Worm (Caenorhabditis elegans) whole organism, L3 larva: ENCODE measurements around the gene alh-12.

ENCODE experiments used
- R02D3.7 ChIP-seq: fragments of 150-350 bp; optimal IDR thresholded peaks from 2 replicates; lab custom pipeline; 2014; ENCODE audit warnings: missing biosample characterization, missing genetic modification characterization
- ZK546.5 ChIP-seq: sonication (generic microtip); optimal IDR thresholded peaks from 2 replicates; lab custom pipeline; 2017; ENCODE audit warnings: missing biosample characterization, missing genetic modification characterization
- aly-2 ChIP-seq: fragments of 150-350 bp; optimal IDR thresholded peaks from 2 replicates; lab custom pipeline; 2014; ENCODE audit warnings: missing biosample characterization, missing genetic modification characterization
- ama-1 ChIP-seq: fragments of 150-350 bp; optimal IDR thresholded peaks from 2 replicates; lab custom pipeline; 2018
- ceh-16 ChIP-seq: sonication (generic microtip); optimal IDR thresholded peaks from 2 replicates; lab custom pipeline; 2017; ENCODE audit warnings: missing biosample characterization, missing genetic modification characterization
- ceh-28 ChIP-seq: fragments of 150-350 bp; optimal IDR thresholded peaks from 2 replicates; lab custom pipeline; 2014; ENCODE audit warnings: missing biosample characterization, missing genetic modification reagents, missing genetic modification characterization
- ceh-82 ChIP-seq: fragments of 150-350 bp; optimal IDR thresholded peaks from 2 replicates; lab custom pipeline; 2014; ENCODE audit warnings: missing biosample characterization, missing genetic modification characterization
- daf-12 ChIP-seq: fragments of 150-350 bp; optimal IDR thresholded peaks from 2 replicates; lab custom pipeline; 2014; ENCODE audit warnings: missing biosample characterization, missing genetic modification reagents, missing genetic modification characterization
- egl-27 ChIP-seq: sonication (generic microtip); optimal IDR thresholded peaks from 4 replicates; lab custom pipeline; 2017; ENCODE audit warnings: missing biosample characterization, missing genetic modification reagents, missing genetic modification characterization
- egl-5 ChIP-seq: fragments of 150-350 bp; optimal IDR thresholded peaks from 2 replicates; lab custom pipeline; 2017; ENCODE audit warnings: missing biosample characterization, missing genetic modification reagents, missing genetic modification characterization, inconsistent platforms
- elt-1 ChIP-seq: fragments of 150-350 bp; optimal IDR thresholded peaks from 2 replicates; lab custom pipeline; 2014; ENCODE audit warnings: missing biosample characterization, missing genetic modification characterization
- elt-2 ChIP-seq: sonication (generic microtip); optimal IDR thresholded peaks from 2 replicates; lab custom pipeline; 2016; ENCODE audit warnings: missing genetic modification reagents, mild to moderate bottlenecking, missing genetic modification characterization, missing compliant biosample characterization
- elt-3 ChIP-seq, 3 experiments: fragments of 150-350 bp in 1 of 3; sonication (generic microtip) in 2 of 3; optimal IDR thresholded peaks; 2 replicates in 2 of 3; 4 replicates in 1 of 3; lab custom pipeline; 2014 to 2017; ENCODE audit warnings: missing biosample characterization in 3 of 3, missing genetic modification characterization in 3 of 3
- eor-1 ChIP-seq, 2 experiments: fragments of 150-350 bp; optimal IDR thresholded peaks; 2 replicates each; lab custom pipeline; 2014 to 2018; ENCODE audit warnings: missing biosample characterization in 2 of 2, missing genetic modification characterization in 2 of 2
- fkh-2 ChIP-seq: fragments of 150-350 bp; optimal IDR thresholded peaks from 2 replicates; lab custom pipeline; 2014; ENCODE audit warnings: missing biosample characterization, missing genetic modification reagents, missing genetic modification characterization
- fos-1 ChIP-seq: fragments of 150-350 bp; optimal IDR thresholded peaks from 2 replicates; lab custom pipeline; 2014; ENCODE audit warnings: missing biosample characterization, missing genetic modification characterization
- hmg-11 ChIP-seq: sonication (generic microtip); optimal IDR thresholded peaks from 2 replicates; lab custom pipeline; 2016; ENCODE audit warnings: missing genetic modification characterization, missing compliant biosample characterization
- lin-15B ChIP-seq: fragments of 150-350 bp; optimal IDR thresholded peaks from 2 replicates; lab custom pipeline; 2014; ENCODE audit warnings: missing biosample characterization, missing genetic modification characterization
- lin-39 ChIP-seq: fragments of 150-350 bp; optimal IDR thresholded peaks from 2 replicates; lab custom pipeline; 2018; ENCODE audit warnings: missing biosample characterization, missing genetic modification reagents, missing genetic modification characterization
- mdl-1 ChIP-seq: fragments of 150-350 bp; optimal IDR thresholded peaks from 2 replicates; lab custom pipeline; 2014; ENCODE audit warnings: missing biosample characterization, missing genetic modification characterization
- mml-1 ChIP-seq: fragments of 150-350 bp; sonication (generic microtip); optimal IDR thresholded peaks from 3 replicates; lab custom pipeline; 2014; ENCODE audit warnings: missing biosample characterization, missing genetic modification characterization
- nfya-1 ChIP-seq: sonication (generic microtip); optimal IDR thresholded peaks from 2 replicates; lab custom pipeline; 2017; ENCODE audit warnings: missing genetic modification characterization, mild to moderate bottlenecking, missing compliant biosample characterization, antibody characterized with exemption, moderate library complexity; ENCODE audit not compliant: insufficient read depth
- nhr-12 ChIP-seq: fragments of 150-350 bp; optimal IDR thresholded peaks from 2 replicates; lab custom pipeline; 2014; ENCODE audit warnings: missing biosample characterization, missing genetic modification characterization
- nhr-23 ChIP-seq: fragments of 150-350 bp; optimal IDR thresholded peaks from 2 replicates; lab custom pipeline; 2014; ENCODE audit warnings: missing biosample characterization, missing genetic modification reagents, missing genetic modification characterization
- nhr-237 ChIP-seq: fragments of 150-350 bp; optimal IDR thresholded peaks from 2 replicates; lab custom pipeline; 2014; ENCODE audit warnings: missing biosample characterization, missing genetic modification characterization
- nhr-25 ChIP-seq: sonication (generic microtip); optimal IDR thresholded peaks from 2 replicates; lab custom pipeline; 2017; ENCODE audit warnings: missing biosample characterization, missing genetic modification characterization
- nhr-28 ChIP-seq: fragments of 150-350 bp; optimal IDR thresholded peaks from 2 replicates; lab custom pipeline; 2014; ENCODE audit warnings: missing biosample characterization, missing genetic modification characterization
- nhr-43 ChIP-seq: sonication (generic microtip); optimal IDR thresholded peaks from 2 replicates; lab custom pipeline; 2016; ENCODE audit warnings: mild to moderate bottlenecking, missing genetic modification characterization, missing compliant biosample characterization; ENCODE audit not compliant: poor library complexity, severe bottlenecking
- nhr-67 ChIP-seq: fragments of 150-350 bp; optimal IDR thresholded peaks from 2 replicates; lab custom pipeline; 2014; ENCODE audit warnings: missing biosample characterization, missing genetic modification characterization
- nhr-76 ChIP-seq: fragments of 150-350 bp; sonication (generic microtip); optimal IDR thresholded peaks from 5 replicates; lab custom pipeline; 2014; ENCODE audit warnings: missing biosample characterization, missing genetic modification characterization
- nhr-77 ChIP-seq: fragments of 150-350 bp; optimal IDR thresholded peaks from 2 replicates; lab custom pipeline; 2014; ENCODE audit warnings: missing biosample characterization, missing genetic modification characterization
- pqm-1 ChIP-seq: fragments of 150-350 bp; optimal IDR thresholded peaks from 2 replicates; lab custom pipeline; 2017; ENCODE audit warnings: missing biosample characterization, missing genetic modification characterization, inconsistent platforms
- sea-2 ChIP-seq: fragments of 150-350 bp; sonication (generic microtip); optimal IDR thresholded peaks from 4 replicates; lab custom pipeline; 2014; ENCODE audit warnings: missing biosample characterization, missing genetic modification reagents, missing genetic modification characterization
- skn-1 ChIP-seq: fragments of 150-350 bp; optimal IDR thresholded peaks from 2 replicates; lab custom pipeline; 2014; ENCODE audit warnings: missing biosample characterization, missing genetic modification characterization
- snpc-4 ChIP-seq: fragments of 150-350 bp; optimal IDR thresholded peaks from 2 replicates; lab custom pipeline; 2014; ENCODE audit warnings: missing biosample characterization, missing genetic modification characterization
- tbx-2 ChIP-seq: sonication (generic microtip); optimal IDR thresholded peaks from 2 replicates; lab custom pipeline; 2016; ENCODE audit warnings: mild to moderate bottlenecking, missing genetic modification characterization, missing compliant biosample characterization
- unc-39 ChIP-seq: sonication (generic microtip); optimal IDR thresholded peaks from 4 replicates; lab custom pipeline; 2017; ENCODE audit warnings: missing biosample characterization, missing genetic modification characterization
- unc-62 ChIP-seq: fragments of 150-350 bp; sonication (generic microtip); optimal IDR thresholded peaks from 4 replicates; lab custom pipeline; 2014; ENCODE audit warnings: missing biosample characterization, missing genetic modification reagents, missing genetic modification characterization
- zag-1 ChIP-seq: fragments of 150-350 bp; optimal IDR thresholded peaks from 2 replicates; lab custom pipeline; 2014; ENCODE audit warnings: missing biosample characterization, missing genetic modification characterization
- ztf-11 ChIP-seq: fragments of 150-350 bp; optimal IDR thresholded peaks from 2 replicates; lab custom pipeline; 2014; ENCODE audit warnings: missing biosample characterization, missing genetic modification characterization
- ztf-4 ChIP-seq: fragments of 150-350 bp; optimal IDR thresholded peaks from 2 replicates; lab custom pipeline; 2014; ENCODE audit warnings: missing biosample characterization, missing genetic modification characterization

Gene alh-12

ce11 chrIII:7491931-7492330, 38.1 kb downstream of the alh-12 start:
- TF ChIP-seq nfya-1 (tag; lab: Kevin White, UChicago) = peak; percentile 9
- peak; percentile 66 for TF ChIP-seq nhr-43 (tag; lab: Kevin White, UChicago)
- TF ChIP-seq skn-1 (tag; lab: Kevin White, UChicago) = no peak
- no peak for TF ChIP-seq snpc-4 (tag; lab: Kevin White, UChicago)
- peak; percentile 74 for TF ChIP-seq nhr-25 (tag; lab: Kevin White, UChicago)

- TF ChIP-seq nhr-67 (tag; lab: Kevin White, UChicago) (no peak), elt-1 (tag; lab: Kevin White, UChicago) (no peak), egl-5 (tag; lab: Kevin White, UChicago) (peak; percentile 23), ama-1 (lab: Kevin White, UChicago) (peak; percentile 72), nhr-43 (tag; lab: Kevin White, UChicago) (peak; percentile 43)
These were observed 41.0 kb downstream of the alh-12 start for ce11 chrIII:7494850-7495314.

- TF ChIP-seq ceh-28 (tag; lab: Kevin White, UChicago) (no peak), nhr-237 (tag; lab: Kevin White, UChicago) (no peak), elt-1 (tag; lab: Kevin White, UChicago) (no peak), ama-1 (lab: Kevin White, UChicago) (peak; percentile 14), nhr-67 (tag; lab: Kevin White, UChicago) (no peak), zag-1 (tag; lab: Kevin White, UChicago) (no peak)
These were observed 41.8 kb downstream of the alh-12 start for ce11 chrIII:7495616-7496146.

ce11 chrIII:7497782-7498266, 44.0 kb downstream of the alh-12 start, which contains the start of gene cgh-1:
cgh-1 (minus strand) TSS chrIII:7497832.
- TF ChIP-seq nhr-12 (tag; lab: Kevin White, UChicago) = no peak
- TF ChIP-seq ama-1 (lab: Kevin White, UChicago) = peak; percentile 13

- TF ChIP-seq unc-62 (GFP tag; lab: Kevin White, UChicago) (peak; percentile 9), egl-27 (tag; lab: Kevin White, UChicago) (peak; percentile 82), nfya-1 (tag; lab: Kevin White, UChicago) (peak; percentile 92), ceh-82 (no peak), ztf-4 (tag; lab: Kevin White, UChicago) (no peak), sea-2 (GFP tag; lab: Kevin White, UChicago) (no peak), nhr-28 (tag; lab: Kevin White, UChicago) (no peak), ztf-11 (tag; lab: Kevin White, UChicago) (no peak), skn-1 (tag; lab: Kevin White, UChicago) (no peak), mdl-1 (peak; percentile 81), fkh-2 (tag; lab: Kevin White, UChicago) (no peak), nhr-76 (tag; lab: Kevin White, UChicago) (no peak), snpc-4 (tag; lab: Kevin White, UChicago) (peak; percentile 91), daf-12 (tag; lab: Kevin White, UChicago) (no peak), pqm-1 (peak; percentile 85), nhr-43 (tag; lab: Kevin White, UChicago) (peak; percentile 57), nhr-237 (tag; lab: Kevin White, UChicago) (no peak), lin-15B (tag; lab: Kevin White, UChicago) (peak; percentile 95), unc-39 (no peak), R02D3.7 (tag; lab: Kevin White, UChicago) (peak; percentile 56), elt-3 (tag; optimal IDR thresholded peaks at IDR 0.05; lab: Kevin White, UChicago) (no peak), zag-1 (tag; lab: Kevin White, UChicago) (no peak), lin-39 (tag; lab: Kevin White, UChicago) (peak; percentile 87), nhr-77 (tag; lab: Kevin White, UChicago) (no peak), egl-5 (tag; lab: Kevin White, UChicago) (peak; percentile 43), ceh-28 (tag; lab: Kevin White, UChicago) (peak; percentile 67), ceh-16 (tag; lab: Kevin White, UChicago) (no peak), elt-1 (tag; lab: Kevin White, UChicago) (peak; percentile 34), elt-2 (tag; lab: Kevin White, UChicago) (peak; percentile 95), ama-1 (lab: Kevin White, UChicago) (peak; percentile 6), hmg-11 (peak; percentile 68), ZK546.5 (tag; lab: Kevin White, UChicago) (no peak), tbx-2 (peak; percentile 35), nhr-23 (peak; percentile 85), eor-1 (tag; optimal IDR thresholded peaks at IDR 0.05; lab: Kevin White, UChicago) (no peak), nhr-25 (tag; lab: Kevin White, UChicago) (peak; percentile 82), fos-1 (tag; lab: Kevin White, UChicago) (peak; percentile 56), aly-2 (no peak), mml-1 (tag; lab: Kevin White, UChicago) (no peak)
These were observed 44.5 kb downstream of the alh-12 start for ce11 chrIII:7498346-7498745.
